Worm (Caenorhabditis elegans) whole organism, L4/young adult: ENCODE measurements around the gene K08H2.10.

Experiments used
- W03F9.2 ChIP-seq: fragments of 150-350 bp; optimal IDR thresholded peaks from 2 replicates; lab custom pipeline; 2014; ENCODE audit warnings: missing biosample characterization, missing genetic modification characterization
- dao-5 ChIP-seq: sonication (generic microtip); optimal IDR thresholded peaks from 2 replicates; lab custom pipeline; 2016; ENCODE audit warnings: missing genotype, missing genetic modification characterization, moderate library complexity, missing compliant biosample characterization

DNA sequence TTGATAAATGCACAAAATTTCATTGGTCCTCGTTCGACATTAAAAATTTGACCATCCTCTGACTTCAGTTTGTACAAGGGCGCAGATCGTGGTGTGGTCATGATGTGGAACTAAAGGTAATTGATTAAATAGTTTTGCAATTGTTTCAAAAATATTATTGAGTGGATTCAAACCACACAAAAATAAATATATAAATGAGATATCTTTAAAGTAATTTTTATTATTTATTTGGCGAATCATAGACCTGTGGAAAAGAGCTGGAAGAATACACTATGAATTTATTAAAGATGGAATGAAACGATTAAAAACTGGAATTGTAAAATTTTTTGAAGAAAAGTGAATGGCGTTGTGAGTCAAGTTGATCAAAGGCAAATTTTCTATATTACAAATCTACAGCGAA lies 34.2 kb upstream of the K08H2.10 start, which contains the start of gene skr-20:
- TF ChIP-seq W03F9.2 (no peak), dao-5 (tag; lab: Kevin White, UChicago) (no peak)
